Worm (Caenorhabditis elegans) whole organism, L1 larva: ENCODE results near the gene C06B3.1.

Experiments
- dpl-1 ChIP-seq, 3 experiments: fragments of 150-350 bp in 2 of 3; sonication (generic microtip) in 1 of 3; optimal IDR thresholded peaks; 2 replicates each; lab custom pipeline; 2014 to 2017; ENCODE audit warnings: missing biosample characterization in 3 of 3, missing genetic modification characterization in 3 of 3, missing genetic modification reagents in 3 of 3
- efl-1 ChIP-seq, 4 experiments: fragments of 150-350 bp; optimal IDR thresholded peaks in 3 of 4; peaks in 1 of 4; 1 replicate in 1 of 4; 2 replicates in 3 of 4; lab custom pipeline; 2014; ENCODE audit warnings: missing biosample characterization in 2 of 4, missing genetic modification characterization in 2 of 4, missing genetic modification reagents in 2 of 4
- fkh-4 ChIP-seq: sonication (generic microtip); optimal IDR thresholded peaks from 2 replicates; lab custom pipeline; 2016; ENCODE audit warnings: missing compliant biosample characterization, missing genetic modification characterization, borderline replicate concordance
- unc-86 ChIP-seq: sonication (generic microtip); optimal IDR thresholded peaks from 2 replicates; lab custom pipeline; 2016; ENCODE audit warnings: missing genetic modification characterization, missing compliant biosample characterization

DNA sequence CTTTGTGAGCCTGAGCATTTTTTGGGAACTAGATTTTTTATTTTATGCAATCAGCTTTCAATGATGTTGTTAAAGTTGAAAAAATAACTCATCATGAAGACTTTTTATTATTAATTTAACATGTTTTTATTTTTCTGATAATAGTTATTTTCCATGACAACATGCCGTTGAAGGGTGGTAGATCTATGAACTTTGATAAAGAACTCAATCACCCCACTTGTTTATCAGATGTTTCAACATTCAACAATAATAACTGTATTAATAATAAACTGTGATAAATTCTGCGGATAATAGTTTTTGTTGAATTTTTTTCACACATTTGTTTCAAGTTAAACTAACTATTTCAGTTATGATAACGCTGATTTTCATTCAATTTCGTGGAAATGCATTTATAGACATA is 11.1 kb upstream of the C06B3.1 start:
- no peak for TF ChIP-seq unc-86
- TF ChIP-seq fkh-4 (tag; lab: Kevin White, UChicago): no peak
- no peak for TF ChIP-seq dpl-1 (GFP tag; optimal IDR thresholded peaks at IDR 0.05; lab: Kevin White, UChicago)
- no peak for TF ChIP-seq efl-1 (optimal IDR thresholded peaks at IDR 0.05; lab: Kevin White, UChicago)
- TF ChIP-seq efl-1 (GFP tag; optimal IDR thresholded peaks at IDR 0.05 in 1 of 2; lab: Kevin White, UChicago): no peak
